Worm (Caenorhabditis elegans): ENCODE measurements around the gene srh-32.

- TF ChIP-seq mxl-3 (GFP tag; optimal IDR thresholded peaks at IDR 0.05) (no peak), saeg-2 (GFP tag; IDR thresholded peaks at IDR 0.05) (no peak), unc-62 (GFP tag; optimal IDR thresholded peaks at IDR 0.05 in 1 of 2) (no peak), unc-62 (tag; optimal IDR thresholded peaks at IDR 0.05) (no peak), skn-1 (tag; optimal IDR thresholded peaks at IDR 0.05) (no peak)
These were observed 22.2 kb downstream of the srh-32 start for ce11 chrV:17723142-17723781.
